Worm (Caenorhabditis elegans) whole organism, L2 larva: ENCODE measurements around the gene F53E2.2.

Experiments
- C34F6.9 ChIP-seq: fragments of 150-350 bp; optimal IDR thresholded peaks from 2 replicates; lab custom pipeline; 2014; ENCODE audit warnings: missing biosample characterization, missing genetic modification characterization
- F13H6.1 ChIP-seq: sonication (generic microtip); optimal IDR thresholded peaks from 2 replicates; lab custom pipeline; 2016; ENCODE audit warnings: missing genetic modification characterization, missing compliant biosample characterization
- R02D3.7 ChIP-seq: fragments of 150-350 bp; optimal IDR thresholded peaks from 2 replicates; lab custom pipeline; 2014; ENCODE audit warnings: missing biosample characterization, missing genetic modification characterization
- ZK546.5 ChIP-seq: sonication (generic microtip); optimal IDR thresholded peaks from 2 replicates; lab custom pipeline; 2017; ENCODE audit warnings: missing biosample characterization, missing genetic modification characterization
- alr-1 ChIP-seq: fragments of 150-350 bp; optimal IDR thresholded peaks from 2 replicates; lab custom pipeline; 2014; ENCODE audit warnings: missing biosample characterization, missing genetic modification characterization
- aly-2 ChIP-seq: fragments of 150-350 bp; optimal IDR thresholded peaks from 2 replicates; lab custom pipeline; 2014; ENCODE audit warnings: missing biosample characterization, missing genetic modification characterization
- ama-1 ChIP-seq: fragments of 150-350 bp; optimal IDR thresholded peaks from 2 replicates; lab custom pipeline; 2018; ENCODE audit warnings: inconsistent platforms
- ceh-16 ChIP-seq: fragments of 150-350 bp; optimal IDR thresholded peaks from 2 replicates; lab custom pipeline; 2014; ENCODE audit warnings: missing biosample characterization, missing genetic modification characterization
- ceh-82 ChIP-seq: fragments of 150-350 bp; optimal IDR thresholded peaks from 2 replicates; lab custom pipeline; 2014; ENCODE audit warnings: missing biosample characterization, missing genetic modification characterization
- crh-2 ChIP-seq: sonication (generic microtip); optimal IDR thresholded peaks from 2 replicates; lab custom pipeline; 2017; ENCODE audit warnings: missing biosample characterization, missing genetic modification characterization
- dmd-4 ChIP-seq: sonication (generic microtip); optimal IDR thresholded peaks from 2 replicates; lab custom pipeline; 2017; ENCODE audit warnings: missing biosample characterization, missing genetic modification characterization
- egl-27 ChIP-seq: sonication (generic microtip); optimal IDR thresholded peaks from 3 replicates; lab custom pipeline; 2017; ENCODE audit warnings: missing biosample characterization, missing genetic modification reagents, missing genetic modification characterization
- elt-1 ChIP-seq: fragments of 150-350 bp; optimal IDR thresholded peaks from 2 replicates; lab custom pipeline; 2014; ENCODE audit warnings: missing biosample characterization, missing genetic modification characterization
- elt-3 ChIP-seq: sonication (generic microtip); optimal IDR thresholded peaks from 2 replicates; lab custom pipeline; 2017; ENCODE audit warnings: missing biosample characterization, missing genetic modification characterization
- fos-1 ChIP-seq: fragments of 150-350 bp; optimal IDR thresholded peaks from 2 replicates; lab custom pipeline; 2014; ENCODE audit warnings: missing biosample characterization, missing genetic modification characterization
- gmeb-1 ChIP-seq: fragments of 150-350 bp; optimal IDR thresholded peaks from 2 replicates; lab custom pipeline; 2014; ENCODE audit warnings: missing biosample characterization, missing genetic modification characterization
- lin-11 ChIP-seq: fragments of 150-350 bp; sonication (generic microtip); optimal IDR thresholded peaks from 2 replicates; lab custom pipeline; 2014; ENCODE audit warnings: missing biosample characterization, missing genetic modification characterization, inconsistent platforms, mixed read lengths
- lin-13 ChIP-seq: fragments of 150-350 bp; optimal IDR thresholded peaks from 2 replicates; lab custom pipeline; 2014; ENCODE audit warnings: missing biosample characterization, missing genetic modification reagents, missing genetic modification characterization
- lin-39 ChIP-seq: fragments of 150-350 bp; optimal IDR thresholded peaks from 2 replicates; lab custom pipeline; 2014; ENCODE audit warnings: missing biosample characterization, missing genetic modification reagents, missing genetic modification characterization
- lsy-2 ChIP-seq, 2 experiments: fragments of 150-350 bp in 1 of 2; sonication (generic microtip) in 1 of 2; optimal IDR thresholded peaks; 2 replicates each; lab custom pipeline; 2014 to 2017; ENCODE audit warnings: missing biosample characterization in 2 of 2, missing genetic modification characterization in 2 of 2
- mab-5 ChIP-seq: fragments of 150-350 bp; optimal IDR thresholded peaks from 2 replicates; lab custom pipeline; 2014; ENCODE audit warnings: missing biosample characterization, missing genetic modification characterization
- mdl-1 ChIP-seq, 2 experiments: fragments of 150-350 bp in 1 of 2; sonication (generic microtip) in 1 of 2; optimal IDR thresholded peaks; 2 replicates each; lab custom pipeline; 2017; ENCODE audit warnings: missing biosample characterization in 2 of 2, missing genetic modification characterization in 2 of 2
- nhr-11 ChIP-seq: fragments of 150-350 bp; optimal IDR thresholded peaks from 2 replicates; lab custom pipeline; 2014; ENCODE audit warnings: missing biosample characterization, missing genetic modification characterization
- nhr-129 ChIP-seq: fragments of 150-350 bp; optimal IDR thresholded peaks from 2 replicates; lab custom pipeline; 2014; ENCODE audit warnings: missing biosample characterization, missing genetic modification characterization
- nhr-21 ChIP-seq: fragments of 150-350 bp; optimal IDR thresholded peaks from 2 replicates; lab custom pipeline; 2014; ENCODE audit warnings: missing biosample characterization, missing genetic modification characterization
- nhr-23 ChIP-seq: fragments of 150-350 bp; optimal IDR thresholded peaks from 2 replicates; lab custom pipeline; 2014; ENCODE audit warnings: missing biosample characterization, missing genetic modification reagents, missing genetic modification characterization
- nhr-25 ChIP-seq: fragments of 150-350 bp; sonication (generic microtip); optimal IDR thresholded peaks from 3 replicates; lab custom pipeline; 2014; ENCODE audit warnings: missing biosample characterization, missing genetic modification characterization
- nhr-6 ChIP-seq: fragments of 150-350 bp; optimal IDR thresholded peaks from 2 replicates; lab custom pipeline; 2014; ENCODE audit warnings: missing biosample characterization, missing genetic modification characterization
- peb-1 ChIP-seq: fragments of 150-350 bp; optimal IDR thresholded peaks from 2 replicates; lab custom pipeline; 2014; ENCODE audit warnings: missing biosample characterization, missing genetic modification characterization
- sem-4 ChIP-seq: fragments of 150-350 bp; optimal IDR thresholded peaks from 2 replicates; lab custom pipeline; 2014; ENCODE audit warnings: missing biosample characterization, missing genetic modification reagents, missing genetic modification characterization
- skn-1 ChIP-seq: sonication (generic microtip); optimal IDR thresholded peaks from 2 replicates; lab custom pipeline; 2017; ENCODE audit warnings: missing biosample characterization, missing genetic modification characterization
- sma-3 ChIP-seq: sonication (generic microtip); optimal IDR thresholded peaks from 2 replicates; lab custom pipeline; 2016; ENCODE audit warnings: missing genetic modification reagents, missing genetic modification characterization, missing compliant biosample characterization
- sma-9 ChIP-seq, 2 experiments: fragments of 150-350 bp in 1 of 2; sonication (generic microtip) in 1 of 2; optimal IDR thresholded peaks; 2 replicates each; lab custom pipeline; 2014 to 2016; ENCODE audit warnings: missing genetic modification characterization in 2 of 2, mild to moderate bottlenecking in 1 of 2, missing biosample characterization in 1 of 2, missing compliant biosample characterization in 1 of 2, missing genetic modification reagents in 1 of 2, moderate library complexity in 1 of 2
- snpc-4 ChIP-seq: fragments of 150-350 bp; optimal IDR thresholded peaks from 2 replicates; lab custom pipeline; 2014; ENCODE audit warnings: missing biosample characterization, missing genetic modification characterization
- unc-39 ChIP-seq: fragments of 150-350 bp; optimal IDR thresholded peaks from 2 replicates; lab custom pipeline; 2014; ENCODE audit warnings: missing biosample characterization, missing genetic modification characterization
- unc-55 ChIP-seq: fragments of 150-350 bp; sonication (generic microtip); optimal IDR thresholded peaks from 3 replicates; lab custom pipeline; 2014; ENCODE audit warnings: missing biosample characterization, missing genetic modification reagents, missing genetic modification characterization
- unc-62 ChIP-seq: fragments of 150-350 bp; optimal IDR thresholded peaks from 2 replicates; lab custom pipeline; 2014; ENCODE audit warnings: missing biosample characterization, missing genetic modification reagents, missing genetic modification characterization
- zag-1 ChIP-seq: fragments of 150-350 bp; optimal IDR thresholded peaks from 2 replicates; lab custom pipeline; 2014; ENCODE audit warnings: missing biosample characterization, missing genetic modification characterization
- ztf-11 ChIP-seq: sonication (generic microtip); optimal IDR thresholded peaks from 2 replicates; lab custom pipeline; 2017; ENCODE audit warnings: missing biosample characterization, missing genetic modification characterization
- ztf-4 ChIP-seq: fragments of 150-350 bp; optimal IDR thresholded peaks from 2 replicates; lab custom pipeline; 2014; ENCODE audit warnings: missing biosample characterization, missing genetic modification characterization

The F53E2.2 gene

ce11 chrV:1474486-1475125 is at the start of gene F53E2.2, which contains the start of gene unc-60:
F53E2.2 (plus strand) TSS chrV:1475086.
unc-60 (plus strand) TSS chrV:1475086.
- TF ChIP-seq ZK546.5 (tag; lab: Kevin White, UChicago) (no peak), peb-1 (tag; lab: Kevin White, UChicago) (no peak), ztf-4 (tag; lab: Kevin White, UChicago) (peak; percentile 44), mab-5 (tag; lab: Kevin White, UChicago) (peak; percentile 39), dmd-4 (tag; lab: Kevin White, UChicago) (no peak), lin-39 (tag; lab: Kevin White, UChicago) (no peak), aly-2 (no peak), nhr-6 (no peak), lin-13 (GFP tag; lab: Kevin White, UChicago) (no peak), elt-1 (tag; lab: Kevin White, UChicago) (no peak), mdl-1 (tag; optimal IDR thresholded peaks at IDR 0.05; lab: Kevin White, UChicago) (peak; percentile 10 to 73), nhr-25 (tag; lab: Kevin White, UChicago) (peak; percentile 29), R02D3.7 (no peak), sma-9 (GFP tag; optimal IDR thresholded peaks at IDR 0.05; lab: Kevin White, UChicago) (peak; percentile 48), sma-9 (tag; optimal IDR thresholded peaks at IDR 0.05; lab: Kevin White, UChicago) (no peak), lin-11 (tag; lab: Kevin White, UChicago) (peak; percentile 5), zag-1 (peak; percentile 62), unc-62 (no peak), C34F6.9 (tag; lab: Kevin White, UChicago) (peak; percentile 83), unc-55 (GFP tag; lab: Kevin White, UChicago) (peak; percentile 71), unc-39 (no peak), F13H6.1 (tag; lab: Kevin White, UChicago) (peak; percentile 94), nhr-23 (tag; lab: Kevin White, UChicago) (no peak), lsy-2 (tag; optimal IDR thresholded peaks at IDR 0.05; lab: Kevin White, UChicago) (peak in 1 of 2 experiments; percentile 43), gmeb-1 (tag; lab: Kevin White, UChicago) (peak; percentile 30), ceh-82 (tag; lab: Kevin White, UChicago) (peak; percentile 16), sma-3 (peak; percentile 14), alr-1 (no peak), ama-1 (no peak), nhr-21 (tag; lab: Kevin White, UChicago) (no peak), ztf-11 (tag; lab: Kevin White, UChicago) (no peak), nhr-129 (tag; lab: Kevin White, UChicago) (peak; percentile 85), ceh-16 (no peak), egl-27 (tag; lab: Kevin White, UChicago) (peak; percentile 31), sem-4 (peak; percentile 35), elt-3 (no peak), crh-2 (tag; lab: Kevin White, UChicago) (peak; percentile 25), fos-1 (tag; lab: Kevin White, UChicago) (peak; percentile 36), skn-1 (peak; percentile 1)

DNA sequence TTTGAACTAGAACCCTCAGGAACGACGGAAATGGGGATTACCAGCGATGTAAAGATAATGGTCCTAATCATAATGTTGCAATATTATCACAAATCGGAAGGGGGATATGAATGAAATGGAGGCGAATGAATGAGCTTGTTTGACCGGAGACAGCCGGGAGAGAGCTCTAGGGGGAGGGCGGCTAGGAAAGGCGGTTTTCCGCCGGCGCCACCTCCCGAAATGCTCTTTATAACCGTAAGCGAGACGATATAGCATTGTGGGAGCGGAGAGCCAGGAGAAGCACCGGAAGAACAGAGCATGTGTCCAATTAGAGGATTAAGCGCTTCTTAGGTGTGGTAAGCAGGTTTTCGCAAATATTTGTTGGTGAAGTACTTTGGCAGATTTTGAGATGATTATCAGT is 49.3 kb upstream of the F53E2.2 start, which contains the start of gene R12A1.3:
R12A1.3 (minus strand) TSS at position 200 of the 400 bp plus-strand sequence.
- TF ChIP-seq nhr-25 (tag; lab: Kevin White, UChicago) (no peak), elt-1 (tag; lab: Kevin White, UChicago) (no peak), unc-39 (no peak), unc-55 (GFP tag; lab: Kevin White, UChicago) (no peak), sma-9 (GFP tag; optimal IDR thresholded peaks at IDR 0.05; lab: Kevin White, UChicago) (no peak), sma-9 (tag; optimal IDR thresholded peaks at IDR 0.05; lab: Kevin White, UChicago) (no peak), ama-1 (no peak), nhr-23 (tag; lab: Kevin White, UChicago) (no peak), ZK546.5 (tag; lab: Kevin White, UChicago) (no peak), sem-4 (no peak), nhr-11 (tag; lab: Kevin White, UChicago) (no peak), ztf-4 (tag; lab: Kevin White, UChicago) (no peak), dmd-4 (tag; lab: Kevin White, UChicago) (no peak), peb-1 (tag; lab: Kevin White, UChicago) (no peak), ceh-82 (tag; lab: Kevin White, UChicago) (no peak), snpc-4 (tag; lab: Kevin White, UChicago) (no peak), crh-2 (tag; lab: Kevin White, UChicago) (no peak), mdl-1 (tag; optimal IDR thresholded peaks at IDR 0.05; lab: Kevin White, UChicago) (no peak), lin-39 (tag; lab: Kevin White, UChicago) (no peak), sma-3 (no peak), ceh-16 (no peak)
